Worm (Caenorhabditis elegans) whole organism, L4 larva: ENCODE measurements around the gene F45D3.4.

Source experiments
- F37D6.2 ChIP-seq: sonication (generic microtip); optimal IDR thresholded peaks from 2 replicates; lab custom pipeline; 2016; ENCODE audit warnings: mild to moderate bottlenecking, missing genetic modification characterization, missing compliant biosample characterization
- Y75B8A.6 ChIP-seq: fragments of 200-800 bp; sonication (Bioruptor generic); IDR thresholded peaks from 2 replicates; pipeline ENCODE4 v1.3.6; 2022; ENCODE audit warnings: missing genetic modification reagents, missing genetic modification characterization, missing compliant biosample characterization
- ZK337.2 ChIP-seq: fragments of 200-800 bp; sonication (Bioruptor generic); IDR thresholded peaks from 2 replicates; pipeline ENCODE4 v1.3.6; 2022; ENCODE audit warnings: missing genetic modification reagents, missing genetic modification characterization, missing compliant biosample characterization
- aha-1 ChIP-seq: fragments of 150-350 bp; peaks from one replicate; lab custom pipeline; 2014; ENCODE audit warnings: missing biosample characterization, missing genetic modification characterization
- aly-2 ChIP-seq: sonication (generic microtip); optimal IDR thresholded peaks from 2 replicates; lab custom pipeline; 2018; ENCODE audit warnings: missing biosample characterization, missing genetic modification characterization
- ceh-82 ChIP-seq: sonication (generic microtip); optimal IDR thresholded peaks from 2 replicates; lab custom pipeline; 2017; ENCODE audit warnings: missing biosample characterization, missing genetic modification characterization
- ces-1 ChIP-seq: fragments of 150-350 bp; sonication (generic microtip); optimal IDR thresholded peaks from 4 replicates; lab custom pipeline; 2014; ENCODE audit warnings: missing biosample characterization, missing genetic modification reagents, missing genetic modification characterization
- cey-2 ChIP-seq: sonication (generic microtip); optimal IDR thresholded peaks from 3 replicates; lab custom pipeline; 2017; ENCODE audit warnings: missing genetic modification characterization, mild to moderate bottlenecking, missing compliant biosample characterization, antibody characterized with exemption, borderline replicate concordance; ENCODE audit not compliant: insufficient read depth
- daf-19 ChIP-seq: fragments of 200-800 bp; sonication (Bioruptor generic); conservative IDR thresholded peaks from 2 replicates; pipeline ENCODE4 v1.3.6; 2022; ENCODE audit warnings: missing genetic modification characterization, missing compliant biosample characterization
- daf-8 ChIP-seq: fragments of 200-800 bp; sonication (Bioruptor generic); IDR thresholded peaks from 2 replicates; pipeline ENCODE4 v1.3.6; 2022; ENCODE audit warnings: missing genetic modification characterization, missing compliant biosample characterization
- dmd-8 ChIP-seq: fragments of 200-800 bp; sonication (Bioruptor generic); IDR thresholded peaks from 2 replicates; pipeline ENCODE4 v1.3.6; 2022; ENCODE audit warnings: missing genetic modification characterization, missing compliant biosample characterization
- dmd-9 ChIP-seq: fragments of 200-800 bp; sonication (Bioruptor generic); IDR thresholded peaks from 2 replicates; pipeline ENCODE4 v1.3.6; 2022; ENCODE audit warnings: missing genetic modification reagents, missing genetic modification characterization, missing compliant biosample characterization
- dpl-1 ChIP-seq: fragments of 150-350 bp; optimal IDR thresholded peaks from 2 replicates; lab custom pipeline; 2014; ENCODE audit warnings: missing biosample characterization, missing genetic modification reagents, missing genetic modification characterization
- egl-27 ChIP-seq: sonication (generic microtip); optimal IDR thresholded peaks from 3 replicates; lab custom pipeline; 2017; ENCODE audit warnings: missing biosample characterization, missing genetic modification reagents, missing genetic modification characterization
- egl-43 ChIP-seq: fragments of 200-800 bp; sonication (Bioruptor generic); IDR thresholded peaks from 2 replicates; pipeline ENCODE4 v1.3.6; 2022; ENCODE audit warnings: missing genetic modification reagents, missing genetic modification characterization, missing compliant biosample characterization
- fkh-10 ChIP-seq: fragments of 150-350 bp; optimal IDR thresholded peaks from 2 replicates; lab custom pipeline; 2014; ENCODE audit warnings: missing biosample characterization, missing genetic modification reagents, missing genetic modification characterization
- gei-8 ChIP-seq: fragments of 200-800 bp; sonication (Bioruptor generic); optimal IDR thresholded peaks from 2 replicates; lab custom pipeline; 2018; ENCODE audit warnings: mild to moderate bottlenecking, missing genetic modification characterization, missing compliant biosample characterization
- hlh-30 ChIP-seq: sonication (generic microtip); optimal IDR thresholded peaks from 2 replicates; lab custom pipeline; 2017; ENCODE audit warnings: antibody characterized with exemption, mild to moderate bottlenecking, missing genetic modification characterization, missing compliant biosample characterization; ENCODE audit not compliant: insufficient read depth
- jun-1 ChIP-seq: fragments of 150-350 bp; optimal IDR thresholded peaks from 2 replicates; lab custom pipeline; 2014; ENCODE audit warnings: missing biosample characterization, missing genetic modification reagents, missing genetic modification characterization
- lim-7 ChIP-seq: fragments of 200-800 bp; sonication (Bioruptor generic); IDR thresholded peaks from 2 replicates; pipeline ENCODE4 v1.3.6; 2022; ENCODE audit warnings: missing genetic modification characterization, missing compliant biosample characterization
- lin-13 ChIP-seq: fragments of 150-350 bp; optimal IDR thresholded peaks from 2 replicates; lab custom pipeline; 2014; ENCODE audit warnings: missing biosample characterization, missing genetic modification reagents, missing genetic modification characterization
- lin-38 ChIP-seq: fragments of 200-800 bp; sonication (Bioruptor generic); IDR thresholded peaks from 2 replicates; pipeline ENCODE4 v1.3.6; 2022; ENCODE audit warnings: missing genetic modification reagents, missing genetic modification characterization, missing compliant biosample characterization
- lir-3 ChIP-seq: sonication (generic microtip); optimal IDR thresholded peaks from 2 replicates; lab custom pipeline; 2016; ENCODE audit warnings: mild to moderate bottlenecking, missing genetic modification characterization, missing compliant biosample characterization
- lsy-2 ChIP-seq, 2 experiments: fragments of 150-350 bp in 1 of 2; sonication (generic microtip) in 1 of 2; optimal IDR thresholded peaks; 2 replicates each; lab custom pipeline; 2014 to 2017; ENCODE audit warnings: missing biosample characterization in 2 of 2, missing genetic modification characterization in 2 of 2
- madf-9 ChIP-seq: fragments of 200-800 bp; sonication (Bioruptor generic); conservative IDR thresholded peaks from 2 replicates; pipeline ENCODE4 v1.3.6; 2022; ENCODE audit warnings: missing genetic modification reagents, missing genetic modification characterization, missing compliant biosample characterization
- mes-2 ChIP-seq: sonication (generic microtip); optimal IDR thresholded peaks from 2 replicates; lab custom pipeline; 2016; ENCODE audit warnings: missing genotype, mild to moderate bottlenecking, missing genetic modification characterization, missing compliant biosample characterization; ENCODE audit not compliant: poor library complexity, severe bottlenecking
- mxl-3 ChIP-seq: fragments of 200-800 bp; sonication (Bioruptor generic); optimal IDR thresholded peaks from 2 replicates; lab custom pipeline; 2018; ENCODE audit warnings: mild to moderate bottlenecking, missing genetic modification characterization, missing compliant biosample characterization
- nhr-10 ChIP-seq: fragments of 150-350 bp; optimal IDR thresholded peaks from 2 replicates; lab custom pipeline; 2014; ENCODE audit warnings: missing biosample characterization, missing genetic modification characterization
- nhr-111 ChIP-seq: fragments of 200-800 bp; sonication (Bioruptor generic); optimal IDR thresholded peaks from 2 replicates; lab custom pipeline; 2018; ENCODE audit warnings: mild to moderate bottlenecking, missing genetic modification characterization, missing compliant biosample characterization
- nhr-28 ChIP-seq: fragments of 150-350 bp; optimal IDR thresholded peaks from 2 replicates; lab custom pipeline; 2014; ENCODE audit warnings: missing biosample characterization, missing genetic modification characterization
- nhr-42 ChIP-seq: fragments of 200-800 bp; sonication (Bioruptor generic); IDR thresholded peaks from 2 replicates; pipeline ENCODE4 v1.3.6; 2022; ENCODE audit warnings: missing genetic modification characterization, missing compliant biosample characterization
- nhr-48 ChIP-seq: sonication (generic microtip); optimal IDR thresholded peaks from 2 replicates; lab custom pipeline; 2016; ENCODE audit warnings: mild to moderate bottlenecking, missing genetic modification characterization, missing compliant biosample characterization
- nhr-6 ChIP-seq: fragments of 150-350 bp; optimal IDR thresholded peaks from 2 replicates; lab custom pipeline; 2014; ENCODE audit warnings: missing biosample characterization, missing genetic modification characterization
- nhr-76 ChIP-seq: fragments of 150-350 bp; optimal IDR thresholded peaks from 2 replicates; lab custom pipeline; 2014; ENCODE audit warnings: missing biosample characterization, missing genetic modification characterization
- nhr-77 ChIP-seq: fragments of 150-350 bp; optimal IDR thresholded peaks from 2 replicates; lab custom pipeline; 2014; ENCODE audit warnings: missing biosample characterization, missing genetic modification characterization
- pqm-1 ChIP-seq: sonication (generic microtip); optimal IDR thresholded peaks from 2 replicates; lab custom pipeline; 2017; ENCODE audit warnings: missing biosample characterization, missing genetic modification characterization
- saeg-2 ChIP-seq: fragments of 200-800 bp; sonication (Bioruptor generic); IDR thresholded peaks from 2 replicates; pipeline ENCODE4 v1.3.6; 2022; ENCODE audit warnings: missing genetic modification reagents, missing genetic modification characterization, missing compliant biosample characterization
- skn-1 ChIP-seq: fragments of 150-350 bp; optimal IDR thresholded peaks from 2 replicates; lab custom pipeline; 2014; ENCODE audit warnings: missing biosample characterization, missing genetic modification characterization
- snpc-1.2 ChIP-seq: fragments of 200-800 bp; sonication (Bioruptor generic); IDR thresholded peaks from 2 replicates; pipeline ENCODE4 v1.3.6; 2022; ENCODE audit warnings: missing genetic modification reagents, missing genetic modification characterization, missing compliant biosample characterization
- snpc-4 ChIP-seq: fragments of 150-350 bp; optimal IDR thresholded peaks from 2 replicates; lab custom pipeline; 2014; ENCODE audit warnings: missing biosample characterization, missing genetic modification characterization
- spr-1 ChIP-seq: sonication (generic microtip); optimal IDR thresholded peaks from 2 replicates; lab custom pipeline; 2016; ENCODE audit warnings: mild to moderate bottlenecking, missing genetic modification characterization, missing compliant biosample characterization
- tag-97 ChIP-seq: fragments of 200-800 bp; sonication (Bioruptor generic); IDR thresholded peaks from 2 replicates; pipeline ENCODE4 v1.3.6; 2022; ENCODE audit warnings: missing genetic modification characterization, missing compliant biosample characterization
- tra-1 ChIP-seq: fragments of 200-800 bp; sonication (Bioruptor generic); IDR thresholded peaks from 2 replicates; pipeline ENCODE4 v1.3.6; 2022; ENCODE audit warnings: missing genetic modification reagents, missing genetic modification characterization, missing compliant biosample characterization
- unc-39 ChIP-seq: sonication (generic microtip); optimal IDR thresholded peaks from 2 replicates; lab custom pipeline; 2017; ENCODE audit warnings: missing biosample characterization, missing genetic modification characterization
- unc-62 ChIP-seq, 3 experiments: fragments of 150-350 bp in 1 of 3; sonication (generic microtip); optimal IDR thresholded peaks in 2 of 3; peaks in 1 of 3; 1 replicate in 1 of 3; 2 replicates in 2 of 3; lab custom pipeline; 2014 to 2017; ENCODE audit warnings: missing biosample characterization in 3 of 3, missing genetic modification characterization in 3 of 3, missing genetic modification reagents in 3 of 3, missing genotype in 1 of 3
- zfp-3 ChIP-seq: fragments of 200-800 bp; sonication (Bioruptor generic); conservative IDR thresholded peaks from 2 replicates; pipeline ENCODE4 v1.3.6; 2022; ENCODE audit warnings: missing genetic modification reagents, missing genetic modification characterization, missing compliant biosample characterization
- zip-2 ChIP-seq: fragments of 150-350 bp; optimal IDR thresholded peaks from 2 replicates; lab custom pipeline; 2014; ENCODE audit warnings: missing biosample characterization, missing genetic modification characterization

F45D3.4 gene

ce11 chrV:12553286-12553725 lies 315 bp upstream of the F45D3.4 start (continued):
- TF ChIP-seq cey-2 (tag; lab: Kevin White, UChicago) = peak; percentile 15
- TF ChIP-seq F37D6.2 = no peak
- peak; percentile 41 for TF ChIP-seq mxl-3 (GFP tag; lab: Kevin White, UChicago)
- TF ChIP-seq nhr-48 (tag; lab: Kevin White, UChicago) = peak; percentile 95
- 0 out of 2 replicates have a peak, but pooled peaks have one; percentile 19 for TF ChIP-seq tra-1 (GFP tag; lab: Robert Waterston, UW)
- no peak for TF ChIP-seq nhr-76
- TF ChIP-seq madf-9 (GFP tag; lab: Robert Waterston, UW) = no peak
- TF ChIP-seq unc-62 (GFP tag; optimal IDR thresholded peaks at IDR 0.05 in 1 of 2; lab: Kevin White, UChicago) = peak in 1 of 2 experiments; percentile 93
- no peak for TF ChIP-seq unc-62 (tag; optimal IDR thresholded peaks at IDR 0.05; lab: Kevin White, UChicago)
- TF ChIP-seq Y75B8A.6 = no peak
- no peak for TF ChIP-seq ceh-82 (tag; lab: Kevin White, UChicago)
- TF ChIP-seq nhr-42 (GFP tag; lab: Robert Waterston, UW) = no peak
- no peak for TF ChIP-seq daf-19 (GFP tag; lab: Robert Waterston, UW)
- TF ChIP-seq, all 104 proteins: peak for 18

DNA sequence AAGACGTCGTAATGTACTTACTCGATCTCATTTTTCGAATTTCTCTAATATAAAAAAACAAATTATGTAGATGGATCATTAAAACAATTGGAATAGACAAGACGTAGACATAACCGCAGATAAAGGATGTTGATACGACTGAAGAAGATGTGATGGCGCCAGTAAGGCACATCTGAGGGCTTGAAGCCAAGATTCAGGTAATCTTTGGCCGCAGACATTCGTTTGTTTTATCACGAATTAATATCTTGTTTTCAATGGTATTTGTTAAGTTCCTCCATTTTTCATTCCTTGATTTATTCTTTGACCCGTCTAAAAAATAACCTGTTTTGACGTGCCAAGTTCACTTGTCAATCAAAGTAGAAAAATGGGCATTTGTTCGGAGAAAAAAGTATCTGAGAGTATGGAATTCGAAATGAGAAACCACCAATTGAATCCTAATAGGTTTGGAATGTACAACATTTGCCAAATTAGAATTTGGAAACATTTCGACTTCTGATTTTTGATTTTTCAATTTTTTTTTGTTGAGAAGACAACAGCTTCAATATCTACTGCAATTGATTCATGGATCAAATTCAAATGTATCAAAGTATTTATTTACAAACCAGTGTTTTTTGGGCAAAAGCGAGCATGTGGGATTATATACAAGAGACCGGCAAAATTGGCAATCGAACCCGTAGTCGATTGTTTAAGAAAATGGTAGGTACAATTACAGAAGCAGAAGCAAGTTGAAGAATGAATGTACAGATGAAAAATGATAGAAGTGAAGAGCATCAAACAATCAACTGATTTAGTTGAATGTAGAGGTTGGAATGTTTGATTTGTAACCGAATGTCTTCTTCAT lies 1.1 kb downstream of the F45D3.4 start:
- 0 out of 2 replicates have a peak, but pooled peaks have one; percentile 25 for TF ChIP-seq snpc-1.2 (GFP tag; lab: Robert Waterston, UW)
- TF ChIP-seq gei-8 (GFP tag; lab: Kevin White, UChicago) = no peak
- TF ChIP-seq daf-8 (GFP tag; lab: Robert Waterston, UW) = no peak
- TF ChIP-seq nhr-48 (tag; lab: Kevin White, UChicago) = peak; percentile 12
- TF ChIP-seq pqm-1 (tag; lab: Kevin White, UChicago) = no peak
- no peak for TF ChIP-seq dmd-9 (GFP tag; lab: Robert Waterston, UW)
- TF ChIP-seq zip-2 (tag; lab: Kevin White, UChicago) = no peak
- no peak for TF ChIP-seq egl-43 (GFP tag; lab: Robert Waterston, UW)
- TF ChIP-seq tra-1 (GFP tag; lab: Robert Waterston, UW) = 0 out of 2 replicates have a peak, but pooled peaks have one; percentile 39
- TF ChIP-seq mes-2 (tag; lab: Kevin White, UChicago) = peak; percentile 26
- TF ChIP-seq spr-1 (tag; lab: Kevin White, UChicago) = peak; percentile 23
- TF ChIP-seq nhr-28 (tag; lab: Kevin White, UChicago) = peak; percentile 57
- no peak for TF ChIP-seq unc-39
- TF ChIP-seq snpc-4 = no peak
- no peak for TF ChIP-seq skn-1 (tag; lab: Kevin White, UChicago)
- TF ChIP-seq nhr-111 = no peak
- TF ChIP-seq zfp-3 (GFP tag; lab: Robert Waterston, UW) = 0 out of 2 replicates have a peak, but pooled peaks have one; percentile 51
- TF ChIP-seq nhr-10 = no peak
- TF ChIP-seq egl-27 (tag; lab: Kevin White, UChicago) = no peak
- no peak for TF ChIP-seq tag-97 (GFP tag; lab: Robert Waterston, UW)
- TF ChIP-seq dpl-1 (GFP tag; lab: Kevin White, UChicago) = no peak
- no peak for TF ChIP-seq nhr-77 (tag; lab: Kevin White, UChicago)
- no peak for TF ChIP-seq lir-3
- TF ChIP-seq aha-1 (tag; lab: Kevin White, UChicago) = peak; percentile 95
- no peak for TF ChIP-seq saeg-2 (GFP tag; lab: Robert Waterston, UW)
- TF ChIP-seq jun-1 (tag; lab: Kevin White, UChicago) = no peak
- no peak for TF ChIP-seq lin-38
- TF ChIP-seq lin-13 = no peak
- no peak for TF ChIP-seq ZK337.2 (GFP tag; lab: Robert Waterston, UW)
- no peak for TF ChIP-seq dmd-8 (GFP tag; lab: Robert Waterston, UW)
- no peak for TF ChIP-seq lim-7 (GFP tag; lab: Robert Waterston, UW)
- TF ChIP-seq fkh-10 (GFP tag; lab: Kevin White, UChicago) = no peak
- peak; percentile 6 for TF ChIP-seq hlh-30
- peak; percentile 6 to 35 for TF ChIP-seq lsy-2 (tag; optimal IDR thresholded peaks at IDR 0.05; lab: Kevin White, UChicago)
- no peak for TF ChIP-seq ces-1
- TF ChIP-seq unc-62 (GFP tag; optimal IDR thresholded peaks at IDR 0.05 in 1 of 2; lab: Kevin White, UChicago) = peak in 1 of 2 experiments; percentile 97
- no peak for TF ChIP-seq unc-62 (tag; optimal IDR thresholded peaks at IDR 0.05; lab: Kevin White, UChicago)
- TF ChIP-seq aly-2 (tag; lab: Kevin White, UChicago) = no peak
- TF ChIP-seq nhr-6 = peak; percentile 81
